Fruit fly (Drosophila melanogaster) Kc167 (cell line): Measurements from ENCODE around the gene Nup358.

Source experiments
- Myc ChIP-seq: fragments of >200 bp; optimal IDR thresholded peaks from 2 replicates; lab custom pipeline; 2017; ENCODE audit warnings: missing external identifiers
- Sin3A ChIP-seq: fragments of >200 bp; optimal IDR thresholded peaks from 2 replicates; lab custom pipeline; 2018; ENCODE audit warnings: missing external identifiers
- h ChIP-seq: fragments of >200 bp; optimal IDR thresholded peaks from 3 replicates; lab custom pipeline; 2018; ENCODE audit warnings: missing external identifiers
- ttk ChIP-seq: sonication (Bioruptor generic); optimal IDR thresholded peaks from 2 replicates; lab custom pipeline; 2017; ENCODE audit warnings: missing external identifiers

DNA sequence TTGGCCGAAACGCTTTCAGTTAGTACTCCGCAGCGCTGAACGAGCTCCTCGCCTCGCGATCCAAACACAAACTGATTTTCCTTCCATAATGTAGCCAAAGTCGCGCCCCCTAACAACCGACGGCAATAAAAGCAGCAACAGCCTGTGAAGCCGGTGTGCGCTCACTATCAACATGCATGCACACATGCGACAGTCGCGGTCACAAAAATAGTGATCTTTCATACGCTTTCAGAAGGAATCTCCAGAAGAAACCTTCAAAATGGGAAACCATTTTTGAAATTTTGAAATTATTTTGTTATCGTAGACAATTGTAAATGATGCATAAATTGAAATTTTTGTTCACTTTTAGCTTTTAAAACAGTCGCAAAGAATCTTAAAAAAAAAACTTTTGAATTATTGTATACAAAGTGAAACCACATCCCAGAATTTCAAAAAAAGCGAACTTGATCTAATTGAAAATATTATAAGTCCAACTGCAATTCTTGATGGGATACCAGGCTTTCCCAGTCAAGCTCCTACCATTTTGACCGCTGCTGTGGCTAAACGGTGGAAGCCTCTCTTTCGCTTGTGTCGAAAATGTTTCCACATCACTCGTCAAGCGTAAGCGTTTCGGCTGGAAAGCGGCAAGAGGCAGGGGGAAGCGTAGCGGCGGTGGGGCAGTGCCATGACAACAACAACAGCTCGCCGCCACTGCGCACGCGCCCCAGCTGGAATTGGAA is 16.7 kb upstream of the Nup358 start, which contains the start of gene Cad96Cb:
- no peak for TF ChIP-seq ttk (lab: Kevin White, UChicago)
- no peak for TF ChIP-seq Sin3A (lab: Kevin White, UChicago)
- TF ChIP-seq Myc: no peak
- no peak for TF ChIP-seq h (lab: Kevin White, UChicago)
